Fruit fly (Drosophila melanogaster): Measurements from ENCODE around the gene Efa6.

DNA sequence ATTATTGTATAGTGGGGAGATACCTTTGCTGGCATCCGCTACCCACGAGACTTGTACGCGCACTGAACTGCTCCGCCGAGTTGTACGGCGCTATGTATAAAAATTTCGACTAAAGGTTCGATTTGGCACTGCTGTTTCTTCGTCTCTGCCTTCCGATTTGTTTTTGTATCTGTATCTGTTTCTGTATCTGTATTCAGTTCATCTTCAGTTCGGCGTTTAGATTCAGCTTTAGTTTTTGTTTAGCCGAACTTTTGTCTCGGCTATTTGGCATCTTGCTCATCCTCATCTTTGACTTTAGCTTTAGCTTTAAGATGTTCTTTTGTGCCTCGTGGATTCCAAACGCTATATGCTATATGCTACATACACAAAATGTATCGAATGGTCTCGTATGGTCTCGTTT is 25.1 kb upstream of the Efa6 start, which contains the start of gene sit:
- TF ChIP-seq psq (optimal IDR thresholded peaks at IDR 0.05) (no peak), Myc (optimal IDR thresholded peaks at IDR 0.05) (no peak)

Measured in Kc167 (cell line).